Fruit fly (Drosophila melanogaster): Measurements from ENCODE around the gene Hsc70-4.

The Hsc70-4 gene

DNA sequence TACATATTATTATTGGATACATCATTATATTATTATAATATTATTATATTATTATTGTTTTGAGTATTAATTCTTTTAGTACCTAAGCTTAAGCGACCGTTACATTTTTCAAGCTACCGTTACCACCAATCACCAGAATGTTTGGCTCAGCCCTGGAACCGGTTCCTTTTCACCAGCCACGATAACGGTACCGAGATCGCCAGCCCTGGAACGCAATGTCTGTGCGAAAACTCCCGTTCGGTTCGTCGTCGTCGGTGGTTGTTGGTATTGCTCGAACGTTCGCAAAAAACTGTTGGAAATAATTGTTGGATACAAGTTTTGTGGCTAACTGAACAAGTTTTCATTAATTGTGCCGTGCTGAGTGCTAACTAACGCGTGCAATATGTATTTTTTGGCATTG is 7.2 kb downstream of the Hsc70-4 start, which contains the start of gene CG42404 (continued):
- no peak for TF ChIP-seq disco-r (GFP tag; optimal IDR thresholded peaks at IDR 0.05)
- peak; percentile 7 for TF ChIP-seq MESR4 (GFP tag; optimal IDR thresholded peaks at IDR 0.05)
- TF ChIP-seq CG9215 (GFP tag; IDR thresholded peaks at IDR 0.05): no peak
- TF ChIP-seq CG8388 (GFP tag; optimal IDR thresholded peaks at IDR 0.05): peak; percentile 16
- no peak for TF ChIP-seq Awh (GFP tag; IDR thresholded peaks at IDR 0.05)
- peak; percentile 45 for TF ChIP-seq D (optimal IDR thresholded peaks at IDR 0.05)
- TF ChIP-seq D (GFP tag; optimal IDR thresholded peaks at IDR 0.05): no peak
- peak; percentile 99 for TF ChIP-seq CG15514 (GFP tag; optimal IDR thresholded peaks at IDR 0.05)
- peak; percentile 86 for TF ChIP-seq Deaf1 (tag; optimal IDR thresholded peaks at IDR 0.05)
- no peak for TF ChIP-seq Oli (tag; optimal IDR thresholded peaks at IDR 0.05)
- peak; percentile 15 for TF ChIP-seq CG2116 (GFP tag; optimal IDR thresholded peaks at IDR 0.05)
- TF ChIP-seq Doc2 (GFP tag; IDR thresholded peaks at IDR 0.05): no peak
- no peak for TF ChIP-seq Stat92E (GFP tag; optimal IDR thresholded peaks at IDR 0.05)
- TF ChIP-seq CG16779 (GFP tag; IDR thresholded peaks at IDR 0.05): no peak
- peak; percentile 4 for TF ChIP-seq Lhr (GFP tag; optimal IDR thresholded peaks at IDR 0.05)
- no peak for TF ChIP-seq Bteb2 (GFP tag; optimal IDR thresholded peaks at IDR 0.05)
- peak; percentile 68 for TF ChIP-seq CG10462 (GFP tag; optimal IDR thresholded peaks at IDR 0.05)
- TF ChIP-seq tll (GFP tag; optimal IDR thresholded peaks at IDR 0.05): no peak
- TF ChIP-seq CG7928 (GFP tag; optimal IDR thresholded peaks at IDR 0.05): peak; percentile 92

DNA sequence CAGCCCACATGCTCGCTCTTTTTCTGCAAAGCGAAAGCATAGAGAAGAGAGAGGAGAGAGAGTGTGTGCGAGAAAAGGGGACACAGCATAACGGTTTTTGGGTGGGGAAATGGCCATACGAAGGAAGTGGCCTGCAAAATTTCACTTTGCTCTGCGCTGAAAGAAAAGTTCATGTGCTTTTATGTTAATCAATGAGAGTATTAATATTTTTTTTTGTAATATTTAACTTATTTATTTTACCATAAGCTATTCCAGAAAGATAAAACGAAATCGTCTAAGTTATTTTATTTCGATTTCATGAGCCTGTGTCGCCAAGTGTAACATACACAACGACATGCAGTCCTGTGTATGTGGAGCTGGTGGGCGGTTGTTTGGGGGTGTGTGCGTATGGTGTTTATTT is 8.0 kb downstream of the Hsc70-4 start:
- TF ChIP-seq gcm2 (GFP tag; optimal IDR thresholded peaks at IDR 0.05): no peak
- TF ChIP-seq CG7839 (tag; optimal IDR thresholded peaks at IDR 0.05): no peak
- TF ChIP-seq CG9797 (GFP tag; optimal IDR thresholded peaks at IDR 0.05): no peak
- TF ChIP-seq CG11247 (GFP tag; IDR thresholded peaks at IDR 0.05): peak; percentile 68
- TF ChIP-seq ranshi (GFP tag; IDR thresholded peaks at IDR 0.05): peak; percentile 72
- no peak for TF ChIP-seq ro (GFP tag; IDR thresholded peaks at IDR 0.05)
- no peak for TF ChIP-seq CG3163 (GFP tag; optimal IDR thresholded peaks at IDR 0.05)
- TF ChIP-seq CG12942 (GFP tag; optimal IDR thresholded peaks at IDR 0.05): peak; percentile 11
- TF ChIP-seq CG2129 (GFP tag; IDR thresholded peaks at IDR 0.05; ENCODE audit: partially characterized antibody): no peak
- peak; percentile 60 for TF ChIP-seq CG31224 (GFP tag; IDR thresholded peaks at IDR 0.05)
- no peak for TF ChIP-seq CG10959 (GFP tag; IDR thresholded peaks at IDR 0.05)
- TF ChIP-seq Stat92E (GFP tag; optimal IDR thresholded peaks at IDR 0.05): no peak
- TF ChIP-seq CG8359 (GFP tag; optimal IDR thresholded peaks at IDR 0.05; ENCODE audit: borderline replicate concordance): no peak
- peak; percentile 79 for TF ChIP-seq sob (GFP tag; IDR thresholded peaks at IDR 0.05)
- TF ChIP-seq CG18764 (GFP tag; optimal IDR thresholded peaks at IDR 0.05): no peak
- TF ChIP-seq az2 (GFP tag; optimal IDR thresholded peaks at IDR 0.05): peak; percentile 34
- TF ChIP-seq Doc2 (GFP tag; IDR thresholded peaks at IDR 0.05): 0 out of 2 replicates have a peak, but pooled peaks have one; percentile 5
- TF ChIP-seq cg (GFP tag; optimal IDR thresholded peaks at IDR 0.05): no peak
- no peak for TF ChIP-seq CG34224 (GFP tag; IDR thresholded peaks at IDR 0.05; ENCODE audit: partially characterized antibody)
- TF ChIP-seq ap (GFP tag; IDR thresholded peaks at IDR 0.05): peak; percentile 61
- TF ChIP-seq H2.0 (GFP tag; IDR thresholded peaks at IDR 0.05): peak; percentile 58
- no peak for TF ChIP-seq CHES-1-like (GFP tag; optimal IDR thresholded peaks at IDR 0.05)
- no peak for TF ChIP-seq eyg (GFP tag; optimal IDR thresholded peaks at IDR 0.05)
- no peak for TF ChIP-seq NC2β (GFP tag; optimal IDR thresholded peaks at IDR 0.05)
- no peak for TF ChIP-seq D (optimal IDR thresholded peaks at IDR 0.05)
- TF ChIP-seq D (GFP tag; optimal IDR thresholded peaks at IDR 0.05): peak; percentile 35
- no peak for TF ChIP-seq CG33557 (GFP tag; optimal IDR thresholded peaks at IDR 0.05)
- no peak for TF ChIP-seq CG3281 (GFP tag; optimal IDR thresholded peaks at IDR 0.05)
- peak; percentile 66; the same call in 2 of the 3 replicates for TF ChIP-seq Aef1 (GFP tag; IDR thresholded peaks at IDR 0.05)
- peak; percentile 89 for TF ChIP-seq Ets65A (GFP tag)
- peak; percentile 81 for TF ChIP-seq CG2120 (GFP tag; optimal IDR thresholded peaks at IDR 0.05)
- TF ChIP-seq btn (GFP tag; optimal IDR thresholded peaks at IDR 0.05): no peak
- no peak for TF ChIP-seq Doc3 (GFP tag; IDR thresholded peaks at IDR 0.05; ENCODE audit: partially characterized antibody)
- no peak for TF ChIP-seq unc-4 (GFP tag; IDR thresholded peaks at IDR 0.05; ENCODE audit: partially characterized antibody)
- no peak for TF ChIP-seq CG13296 (GFP tag; optimal IDR thresholded peaks at IDR 0.05)
